Worm (Caenorhabditis elegans) whole organism, L3 larva: ENCODE results near the gene srw-141.

ENCODE experiments used
- R02D3.7 ChIP-seq: fragments of 150-350 bp; optimal IDR thresholded peaks from 2 replicates; lab custom pipeline; 2014; ENCODE audit warnings: missing biosample characterization, missing genetic modification characterization
- ZK546.5 ChIP-seq: sonication (generic microtip); optimal IDR thresholded peaks from 2 replicates; lab custom pipeline; 2017; ENCODE audit warnings: missing biosample characterization, missing genetic modification characterization
- aly-2 ChIP-seq: fragments of 150-350 bp; optimal IDR thresholded peaks from 2 replicates; lab custom pipeline; 2014; ENCODE audit warnings: missing biosample characterization, missing genetic modification characterization
- ama-1 ChIP-seq: fragments of 150-350 bp; optimal IDR thresholded peaks from 2 replicates; lab custom pipeline; 2018
- ceh-28 ChIP-seq: fragments of 150-350 bp; optimal IDR thresholded peaks from 2 replicates; lab custom pipeline; 2014; ENCODE audit warnings: missing biosample characterization, missing genetic modification reagents, missing genetic modification characterization
- ceh-82 ChIP-seq: fragments of 150-350 bp; optimal IDR thresholded peaks from 2 replicates; lab custom pipeline; 2014; ENCODE audit warnings: missing biosample characterization, missing genetic modification characterization
- ceh-9 ChIP-seq: sonication (generic microtip); optimal IDR thresholded peaks from 2 replicates; lab custom pipeline; 2018; ENCODE audit warnings: missing biosample characterization, missing genetic modification characterization
- daf-12 ChIP-seq: fragments of 150-350 bp; optimal IDR thresholded peaks from 2 replicates; lab custom pipeline; 2014; ENCODE audit warnings: missing biosample characterization, missing genetic modification reagents, missing genetic modification characterization
- egl-5 ChIP-seq: fragments of 150-350 bp; optimal IDR thresholded peaks from 2 replicates; lab custom pipeline; 2017; ENCODE audit warnings: missing biosample characterization, missing genetic modification reagents, missing genetic modification characterization, inconsistent platforms
- elt-1 ChIP-seq: fragments of 150-350 bp; optimal IDR thresholded peaks from 2 replicates; lab custom pipeline; 2014; ENCODE audit warnings: missing biosample characterization, missing genetic modification characterization
- elt-2 ChIP-seq: sonication (generic microtip); optimal IDR thresholded peaks from 2 replicates; lab custom pipeline; 2016; ENCODE audit warnings: missing genetic modification reagents, mild to moderate bottlenecking, missing genetic modification characterization, missing compliant biosample characterization
- elt-3 ChIP-seq, 3 experiments: fragments of 150-350 bp in 1 of 3; sonication (generic microtip) in 2 of 3; optimal IDR thresholded peaks; 2 replicates in 2 of 3; 4 replicates in 1 of 3; lab custom pipeline; 2014 to 2017; ENCODE audit warnings: missing biosample characterization in 3 of 3, missing genetic modification characterization in 3 of 3
- eor-1 ChIP-seq, 2 experiments: fragments of 150-350 bp; optimal IDR thresholded peaks; 2 replicates each; lab custom pipeline; 2014 to 2018; ENCODE audit warnings: missing biosample characterization in 2 of 2, missing genetic modification characterization in 2 of 2
- fkh-10 ChIP-seq: sonication (generic microtip); optimal IDR thresholded peaks from 2 replicates; lab custom pipeline; 2017; ENCODE audit warnings: missing biosample characterization, missing genetic modification reagents, missing genetic modification characterization
- fos-1 ChIP-seq: fragments of 150-350 bp; optimal IDR thresholded peaks from 2 replicates; lab custom pipeline; 2014; ENCODE audit warnings: missing biosample characterization, missing genetic modification characterization
- hmg-11 ChIP-seq: sonication (generic microtip); optimal IDR thresholded peaks from 2 replicates; lab custom pipeline; 2016; ENCODE audit warnings: missing genetic modification characterization, missing compliant biosample characterization
- jun-1 ChIP-seq: fragments of 150-350 bp; optimal IDR thresholded peaks from 2 replicates; lab custom pipeline; 2014; ENCODE audit warnings: missing biosample characterization, missing genetic modification reagents, missing genetic modification characterization
- lin-15B ChIP-seq: fragments of 150-350 bp; optimal IDR thresholded peaks from 2 replicates; lab custom pipeline; 2014; ENCODE audit warnings: missing biosample characterization, missing genetic modification characterization
- lin-39 ChIP-seq: fragments of 150-350 bp; optimal IDR thresholded peaks from 2 replicates; lab custom pipeline; 2018; ENCODE audit warnings: missing biosample characterization, missing genetic modification reagents, missing genetic modification characterization
- lsy-12 ChIP-seq: sonication (generic microtip); optimal IDR thresholded peaks from 2 replicates; lab custom pipeline; 2016; ENCODE audit warnings: mild to moderate bottlenecking, missing genetic modification characterization, missing compliant biosample characterization
- mdl-1 ChIP-seq: fragments of 150-350 bp; optimal IDR thresholded peaks from 2 replicates; lab custom pipeline; 2014; ENCODE audit warnings: missing biosample characterization, missing genetic modification characterization
- nhr-12 ChIP-seq: fragments of 150-350 bp; optimal IDR thresholded peaks from 2 replicates; lab custom pipeline; 2014; ENCODE audit warnings: missing biosample characterization, missing genetic modification characterization
- nhr-23 ChIP-seq: fragments of 150-350 bp; optimal IDR thresholded peaks from 2 replicates; lab custom pipeline; 2014; ENCODE audit warnings: missing biosample characterization, missing genetic modification reagents, missing genetic modification characterization
- nhr-237 ChIP-seq: fragments of 150-350 bp; optimal IDR thresholded peaks from 2 replicates; lab custom pipeline; 2014; ENCODE audit warnings: missing biosample characterization, missing genetic modification characterization
- nhr-43 ChIP-seq: sonication (generic microtip); optimal IDR thresholded peaks from 2 replicates; lab custom pipeline; 2016; ENCODE audit warnings: mild to moderate bottlenecking, missing genetic modification characterization, missing compliant biosample characterization; ENCODE audit not compliant: poor library complexity, severe bottlenecking
- nhr-67 ChIP-seq: fragments of 150-350 bp; optimal IDR thresholded peaks from 2 replicates; lab custom pipeline; 2014; ENCODE audit warnings: missing biosample characterization, missing genetic modification characterization
- nhr-76 ChIP-seq: fragments of 150-350 bp; sonication (generic microtip); optimal IDR thresholded peaks from 5 replicates; lab custom pipeline; 2014; ENCODE audit warnings: missing biosample characterization, missing genetic modification characterization
- pha-4 ChIP-seq: fragments of 150-350 bp; optimal IDR thresholded peaks from 2 replicates; lab custom pipeline; 2014; ENCODE audit warnings: missing biosample characterization, missing genetic modification reagents, missing genetic modification characterization
- pqm-1 ChIP-seq: fragments of 150-350 bp; optimal IDR thresholded peaks from 2 replicates; lab custom pipeline; 2017; ENCODE audit warnings: missing biosample characterization, missing genetic modification characterization, inconsistent platforms
- sea-2 ChIP-seq: fragments of 150-350 bp; sonication (generic microtip); optimal IDR thresholded peaks from 4 replicates; lab custom pipeline; 2014; ENCODE audit warnings: missing biosample characterization, missing genetic modification reagents, missing genetic modification characterization
- tbx-2 ChIP-seq: sonication (generic microtip); optimal IDR thresholded peaks from 2 replicates; lab custom pipeline; 2016; ENCODE audit warnings: mild to moderate bottlenecking, missing genetic modification characterization, missing compliant biosample characterization
- unc-39 ChIP-seq: sonication (generic microtip); optimal IDR thresholded peaks from 4 replicates; lab custom pipeline; 2017; ENCODE audit warnings: missing biosample characterization, missing genetic modification characterization
- unc-62 ChIP-seq: fragments of 150-350 bp; sonication (generic microtip); optimal IDR thresholded peaks from 4 replicates; lab custom pipeline; 2014; ENCODE audit warnings: missing biosample characterization, missing genetic modification reagents, missing genetic modification characterization
- zag-1 ChIP-seq: fragments of 150-350 bp; optimal IDR thresholded peaks from 2 replicates; lab custom pipeline; 2014; ENCODE audit warnings: missing biosample characterization, missing genetic modification characterization
- ztf-4 ChIP-seq: fragments of 150-350 bp; optimal IDR thresholded peaks from 2 replicates; lab custom pipeline; 2014; ENCODE audit warnings: missing biosample characterization, missing genetic modification characterization

Gene srw-141

ce11 chrV:2938497-2938896, at the start of gene srw-141:
TSS of gene srw-141 (minus strand) at chrV:2938597.
- TF ChIP-seq fkh-10 (GFP tag; lab: Kevin White, UChicago) (no peak), nhr-237 (tag; lab: Kevin White, UChicago) (no peak), daf-12 (tag; lab: Kevin White, UChicago) (no peak), pha-4 (no peak), ceh-9 (tag; lab: Kevin White, UChicago) (no peak), elt-2 (tag; lab: Kevin White, UChicago) (no peak), R02D3.7 (tag; lab: Kevin White, UChicago) (no peak), egl-5 (no peak), fos-1 (tag; lab: Kevin White, UChicago) (no peak), ama-1 (no peak), ceh-82 (no peak), nhr-76 (tag; lab: Kevin White, UChicago) (no peak), lsy-12 (no peak), lin-39 (tag; lab: Kevin White, UChicago) (no peak), nhr-67 (tag; lab: Kevin White, UChicago) (no peak)
- TF ChIP-seq, all 47 proteins: peak for 0

- TF ChIP-seq elt-1 (tag; lab: Kevin White, UChicago) (no peak), mdl-1 (no peak), lsy-12 (no peak), hmg-11 (tag; lab: Kevin White, UChicago) (no peak), nhr-237 (tag; lab: Kevin White, UChicago) (no peak), unc-62 (GFP tag; lab: Kevin White, UChicago) (no peak), nhr-76 (tag; lab: Kevin White, UChicago) (no peak), lin-15B (tag; lab: Kevin White, UChicago) (no peak), nhr-12 (tag; lab: Kevin White, UChicago) (no peak), ZK546.5 (tag; lab: Kevin White, UChicago) (no peak), aly-2 (tag; lab: Kevin White, UChicago) (no peak), pha-4 (no peak), elt-3 (tag; optimal IDR thresholded peaks at IDR 0.05; lab: Kevin White, UChicago) (no peak), jun-1 (tag; lab: Kevin White, UChicago) (no peak), nhr-43 (no peak), ceh-9 (tag; lab: Kevin White, UChicago) (no peak)
- TF ChIP-seq, all 47 proteins: peak for 0
Measured at ce11 chrV:2987407-2987806, 49.0 kb upstream of the srw-141 start, which contains the start of gene srh-85. TSS of gene srh-85 (minus strand) at chrV:2987507.

- no peak for TF ChIP-seq unc-62 (GFP tag; lab: Kevin White, UChicago)
- no peak for TF ChIP-seq ceh-28
- TF ChIP-seq elt-3 (tag; optimal IDR thresholded peaks at IDR 0.05; lab: Kevin White, UChicago), result no peak
- TF ChIP-seq sea-2, result no peak
- no peak for TF ChIP-seq unc-39 (tag; lab: Kevin White, UChicago)
- no peak for TF ChIP-seq hmg-11 (tag; lab: Kevin White, UChicago)
- no peak for TF ChIP-seq fos-1 (tag; lab: Kevin White, UChicago)
- TF ChIP-seq nhr-43, result no peak
- TF ChIP-seq elt-2 (tag; lab: Kevin White, UChicago), result no peak
- no peak for TF ChIP-seq ztf-4 (tag; lab: Kevin White, UChicago)
- TF ChIP-seq pqm-1, result no peak
- TF ChIP-seq tbx-2 (tag; lab: Kevin White, UChicago), result no peak
- TF ChIP-seq aly-2 (tag; lab: Kevin White, UChicago), result no peak
- no peak for TF ChIP-seq ZK546.5 (tag; lab: Kevin White, UChicago)
- TF ChIP-seq zag-1 (tag; lab: Kevin White, UChicago), result no peak
- no peak for TF ChIP-seq jun-1 (tag; lab: Kevin White, UChicago)
- no peak for TF ChIP-seq nhr-23
- no peak for TF ChIP-seq ceh-9 (tag; lab: Kevin White, UChicago)
- TF ChIP-seq, all 47 proteins: peak for 0
Measured at ce11 chrV:2985309-2985708, 46.9 kb upstream of the srw-141 start, which contains the start of gene srw-139. TSS of gene srw-139 (minus strand) at chrV:2985409.

ce11 chrV:2983351-2983750, 45.0 kb upstream of the srw-141 start, which contains the start of gene srw-117:
TSS of gene srw-117 (minus strand) at chrV:2983451.
- TF ChIP-seq nhr-12 (tag; lab: Kevin White, UChicago) (no peak), nhr-237 (tag; lab: Kevin White, UChicago) (no peak)

- TF ChIP-seq daf-12 (tag; lab: Kevin White, UChicago), result no peak
- TF ChIP-seq pha-4, result no peak
- TF ChIP-seq elt-3 (tag; optimal IDR thresholded peaks at IDR 0.05; lab: Kevin White, UChicago), result no peak
- TF ChIP-seq ceh-9 (tag; lab: Kevin White, UChicago), result no peak
- no peak for TF ChIP-seq tbx-2 (tag; lab: Kevin White, UChicago)
- no peak for TF ChIP-seq unc-39 (tag; lab: Kevin White, UChicago)
- TF ChIP-seq eor-1 (tag; optimal IDR thresholded peaks at IDR 0.05; lab: Kevin White, UChicago), result no peak
- TF ChIP-seq lsy-12, result no peak
- TF ChIP-seq pqm-1, result no peak
- no peak for TF ChIP-seq ama-1
Measured at ce11 chrV:2979978-2980377, 41.6 kb upstream of the srw-141 start, which contains the start of gene srw-118. TSS of gene srw-118 (minus strand) at chrV:2980078.
